Worm (Caenorhabditis elegans): Measurements from ENCODE around the gene ncx-6.

ncx-6 gene

DNA sequence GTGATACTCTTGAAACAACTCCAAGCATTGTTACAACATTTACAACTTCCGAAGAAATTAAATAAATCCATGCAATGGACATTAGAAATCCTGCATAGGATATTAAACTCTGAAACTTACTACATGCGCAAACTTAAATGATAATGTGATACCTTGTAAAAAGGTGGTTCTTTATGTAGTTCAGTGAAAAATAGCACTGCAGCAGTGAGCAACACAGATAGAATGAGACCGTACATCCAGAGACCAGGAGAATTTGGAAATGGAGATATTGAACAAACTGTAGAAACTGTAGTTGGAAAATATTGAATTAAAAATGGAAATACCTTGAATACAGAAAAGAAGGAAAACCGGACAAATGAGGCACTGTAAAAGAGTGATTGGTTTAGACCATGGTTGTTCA lies 2.6 kb downstream of the ncx-6 start:
- TF ChIP-seq sma-9 (GFP tag; optimal IDR thresholded peaks at IDR 0.05) (no peak), sma-9 (tag; optimal IDR thresholded peaks at IDR 0.05) (no peak), crh-2 (tag; optimal IDR thresholded peaks at IDR 0.05) (no peak), nhr-25 (tag; optimal IDR thresholded peaks at IDR 0.05) (no peak), gmeb-1 (tag; optimal IDR thresholded peaks at IDR 0.05) (no peak), sem-4 (tag; optimal IDR thresholded peaks at IDR 0.05) (no peak), F13H6.1 (tag; optimal IDR thresholded peaks at IDR 0.05) (no peak), elt-1 (tag; optimal IDR thresholded peaks at IDR 0.05) (no peak), peb-1 (tag; optimal IDR thresholded peaks at IDR 0.05) (no peak), lin-11 (tag; optimal IDR thresholded peaks at IDR 0.05) (no peak), lin-39 (tag; optimal IDR thresholded peaks at IDR 0.05) (no peak), nhr-10 (tag; optimal IDR thresholded peaks at IDR 0.05) (no peak), fos-1 (tag; optimal IDR thresholded peaks at IDR 0.05) (no peak), nhr-21 (tag; optimal IDR thresholded peaks at IDR 0.05) (no peak), nhr-129 (tag; optimal IDR thresholded peaks at IDR 0.05) (no peak), nhr-23 (tag; optimal IDR thresholded peaks at IDR 0.05) (no peak), elt-3 (tag; optimal IDR thresholded peaks at IDR 0.05) (no peak)

DNA sequence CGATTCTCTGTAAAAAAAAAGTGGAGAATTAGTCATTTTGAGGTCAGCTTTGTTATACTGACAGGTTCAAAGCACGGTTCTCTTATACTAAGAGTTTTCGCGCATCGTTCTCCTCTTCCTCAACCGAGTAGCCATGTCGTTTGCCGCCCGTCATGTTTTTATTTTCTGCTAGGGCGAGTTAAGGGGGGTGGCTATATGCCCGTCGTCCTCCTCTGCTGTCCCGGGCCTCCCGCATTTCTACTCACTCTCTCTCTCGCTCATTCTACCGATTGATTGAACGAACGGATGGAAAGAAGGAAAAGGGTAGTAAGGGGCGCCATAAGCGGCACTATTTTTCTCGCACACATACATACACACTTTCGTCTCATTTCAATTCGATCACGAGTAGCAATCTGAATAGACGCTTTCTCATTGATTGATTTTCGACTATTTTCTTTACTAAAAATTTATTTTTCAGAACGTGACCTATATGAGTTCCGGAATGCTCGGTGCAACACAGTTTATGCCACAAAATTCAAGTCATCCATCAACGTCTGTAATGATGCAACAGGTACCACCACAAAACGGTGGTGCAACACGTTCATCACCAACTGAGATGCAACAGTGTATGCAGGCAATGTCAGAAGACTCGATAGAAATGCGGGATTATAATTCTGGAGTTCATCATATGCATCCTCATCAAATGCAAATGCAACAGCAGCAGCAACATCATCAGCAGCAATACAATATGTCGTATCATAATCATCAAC lies 8.4 kb downstream of the ncx-6 start:
- TF ChIP-seq ceh-16 (tag; optimal IDR thresholded peaks at IDR 0.05) (no peak), nhr-21 (tag; optimal IDR thresholded peaks at IDR 0.05) (no peak), C34F6.9 (tag; optimal IDR thresholded peaks at IDR 0.05) (peak; percentile 4)

DNA sequence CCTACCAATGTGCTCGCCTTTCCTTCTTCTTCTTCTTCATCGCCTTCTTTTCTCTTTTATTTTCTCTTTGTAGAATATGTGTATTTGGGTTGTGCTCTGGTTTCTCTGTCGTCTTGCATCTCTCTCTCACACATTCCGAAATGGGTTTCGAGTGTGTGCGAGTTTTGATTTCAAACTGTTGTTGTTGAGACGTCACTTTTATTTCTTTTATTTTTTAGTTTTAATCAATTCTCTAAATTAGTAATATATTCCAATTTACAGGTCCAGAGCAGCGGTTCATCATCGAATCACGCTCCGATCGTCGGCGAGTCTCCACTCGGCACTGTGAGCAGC lies 9.2 kb downstream of the ncx-6 start:
- TF ChIP-seq F13H6.1 (tag; optimal IDR thresholded peaks at IDR 0.05) (no peak), unc-55 (GFP tag; optimal IDR thresholded peaks at IDR 0.05) (peak; percentile 28), sma-9 (GFP tag; optimal IDR thresholded peaks at IDR 0.05) (peak; percentile 9), sma-9 (tag; optimal IDR thresholded peaks at IDR 0.05) (no peak)

DNA sequence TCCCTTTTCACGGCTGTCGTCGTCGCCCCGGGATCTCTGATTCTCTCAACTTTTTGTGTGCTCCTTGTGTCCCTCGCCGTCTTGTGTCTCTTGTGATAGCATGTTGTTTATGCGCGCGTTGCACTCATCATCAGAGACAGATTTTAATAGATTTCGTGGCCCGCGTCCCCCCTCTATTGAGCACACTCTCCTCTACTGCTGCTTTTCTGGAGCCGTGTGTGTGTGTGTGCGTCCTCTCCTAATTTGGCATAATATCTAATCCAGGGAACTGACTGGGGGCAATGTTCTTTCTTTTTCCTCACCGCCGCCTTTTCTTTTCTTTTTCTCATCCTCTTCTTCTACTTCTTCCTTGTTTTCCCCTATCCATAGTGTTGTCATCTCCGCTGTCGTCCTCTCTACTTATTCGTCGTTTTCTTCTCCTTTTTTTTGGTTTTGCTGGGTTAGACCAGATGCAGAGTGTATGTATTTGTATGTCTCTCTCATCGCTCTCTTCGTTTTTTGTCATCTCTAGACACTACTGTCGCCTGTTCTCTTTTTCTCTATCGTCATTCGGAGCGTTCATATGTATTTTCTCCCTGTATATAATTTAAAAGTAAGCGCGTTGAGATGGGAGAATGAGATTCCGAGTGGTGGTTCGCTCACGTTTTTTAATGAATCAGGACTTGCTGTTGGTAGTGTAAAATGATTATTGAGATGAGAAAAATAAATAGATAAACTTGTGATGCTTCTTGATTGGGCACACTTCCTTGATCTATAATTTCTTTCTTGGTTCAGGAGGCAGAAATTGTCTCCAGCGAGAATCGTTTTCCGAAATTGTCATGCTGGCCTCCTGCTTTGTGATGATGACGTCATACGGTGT lies 9.8 kb downstream of the ncx-6 start:
- TF ChIP-seq C34F6.9 (tag; optimal IDR thresholded peaks at IDR 0.05) = peak; percentile 54
- TF ChIP-seq nhr-21 (tag; optimal IDR thresholded peaks at IDR 0.05) = no peak
- no peak for TF ChIP-seq sma-3 (GFP tag; optimal IDR thresholded peaks at IDR 0.05)
- TF ChIP-seq nhr-12 (tag; optimal IDR thresholded peaks at IDR 0.05) = no peak
- peak; percentile 63 for TF ChIP-seq Y55F3AM.14 (GFP tag; optimal IDR thresholded peaks at IDR 0.05)
- TF ChIP-seq unc-62 (GFP tag; optimal IDR thresholded peaks at IDR 0.05) = no peak
- peak; percentile 43 for TF ChIP-seq nhr-129 (tag; optimal IDR thresholded peaks at IDR 0.05)
- peak; percentile 53 for TF ChIP-seq unc-55 (GFP tag; optimal IDR thresholded peaks at IDR 0.05)
- no peak for TF ChIP-seq peb-1 (tag; optimal IDR thresholded peaks at IDR 0.05)
- TF ChIP-seq mbf-1 (tag; optimal IDR thresholded peaks at IDR 0.05) = no peak
- TF ChIP-seq nhr-10 (tag; optimal IDR thresholded peaks at IDR 0.05) = no peak
- TF ChIP-seq lin-39 (tag; optimal IDR thresholded peaks at IDR 0.05) = no peak
- no peak for TF ChIP-seq ZK546.5 (tag; optimal IDR thresholded peaks at IDR 0.05)
- TF ChIP-seq skn-1 (tag; optimal IDR thresholded peaks at IDR 0.05) = no peak
- no peak for TF ChIP-seq aly-2 (tag; optimal IDR thresholded peaks at IDR 0.05)
- TF ChIP-seq mdl-1 (tag; optimal IDR thresholded peaks at IDR 0.05) = peak in 1 of 2 experiments; percentile 27
- peak in 1 of 2 experiments; percentile 43 for TF ChIP-seq lsy-2 (tag; optimal IDR thresholded peaks at IDR 0.05)
- no peak for TF ChIP-seq gmeb-1 (tag; optimal IDR thresholded peaks at IDR 0.05)
- TF ChIP-seq fos-1 (tag; optimal IDR thresholded peaks at IDR 0.05) = peak; percentile 10
- TF ChIP-seq ceh-82 (tag; optimal IDR thresholded peaks at IDR 0.05) = no peak
- TF ChIP-seq mab-5 (tag; optimal IDR thresholded peaks at IDR 0.05) = peak; percentile 66
- TF ChIP-seq F13H6.1 (tag; optimal IDR thresholded peaks at IDR 0.05) = peak; percentile 74
- peak; percentile 11 for TF ChIP-seq egl-27 (tag; optimal IDR thresholded peaks at IDR 0.05)
- TF ChIP-seq blmp-1 (tag; optimal IDR thresholded peaks at IDR 0.05; ENCODE audit: insufficient read depth) = no peak
- no peak for TF ChIP-seq nhr-237 (tag; optimal IDR thresholded peaks at IDR 0.05)
- TF ChIP-seq ama-1 (optimal IDR thresholded peaks at IDR 0.05) = peak; percentile 0
- TF ChIP-seq unc-39 (tag; optimal IDR thresholded peaks at IDR 0.05) = no peak
- TF ChIP-seq elt-3 (tag; optimal IDR thresholded peaks at IDR 0.05) = no peak
- no peak for TF ChIP-seq ztf-11 (tag; optimal IDR thresholded peaks at IDR 0.05)
- peak; percentile 74 for TF ChIP-seq zag-1 (tag; optimal IDR thresholded peaks at IDR 0.05)
- TF ChIP-seq lin-13 (GFP tag; optimal IDR thresholded peaks at IDR 0.05) = no peak
- no peak for TF ChIP-seq ztf-1 (GFP tag; conservative IDR thresholded peaks at IDR 0.05)
- TF ChIP-seq ceh-16 (tag; optimal IDR thresholded peaks at IDR 0.05) = no peak
- TF ChIP-seq elt-1 (tag; optimal IDR thresholded peaks at IDR 0.05) = no peak
- no peak for TF ChIP-seq sem-4 (tag; optimal IDR thresholded peaks at IDR 0.05)
- TF ChIP-seq snpc-4 (tag; optimal IDR thresholded peaks at IDR 0.05) = no peak
- peak; percentile 30 for TF ChIP-seq nhr-25 (tag; optimal IDR thresholded peaks at IDR 0.05)
- TF ChIP-seq crh-2 (tag; optimal IDR thresholded peaks at IDR 0.05) = peak; percentile 47
- TF ChIP-seq ztf-4 (tag; optimal IDR thresholded peaks at IDR 0.05) = no peak
